Worm (Caenorhabditis elegans) whole organism, L1 larva: ENCODE measurements around the gene sqd-1.

Source experiments
- C34B4.2 ChIP-seq: sonication (generic microtip); optimal IDR thresholded peaks from 2 replicates; lab custom pipeline; 2017; ENCODE audit warnings: mild to moderate bottlenecking, missing genetic modification characterization, missing compliant biosample characterization
- F16B12.6 ChIP-seq: fragments of 150-350 bp; optimal IDR thresholded peaks from 2 replicates; lab custom pipeline; 2014; ENCODE audit warnings: missing biosample characterization, missing genetic modification characterization
- blmp-1 ChIP-seq: fragments of 150-350 bp; optimal IDR thresholded peaks from 2 replicates; lab custom pipeline; 2014; ENCODE audit warnings: missing biosample characterization, missing genetic modification characterization
- ceh-8 ChIP-seq: fragments of 200-800 bp; sonication (Bioruptor generic); optimal IDR thresholded peaks from 2 replicates; lab custom pipeline; 2018; ENCODE audit warnings: mild to moderate bottlenecking, missing genetic modification characterization, moderate library complexity, missing compliant biosample characterization
- ceh-82 ChIP-seq, 3 experiments: fragments of 150-350 bp in 1 of 3; sonication (generic microtip) in 2 of 3; optimal IDR thresholded peaks; 2 replicates each; lab custom pipeline; 2014 to 2017; ENCODE audit warnings: missing biosample characterization in 3 of 3, missing genetic modification characterization in 3 of 3
- ceh-88 ChIP-seq: fragments of 200-800 bp; sonication (Bioruptor generic); IDR thresholded peaks from 2 replicates; pipeline ENCODE4 v1.3.6; 2022; ENCODE audit warnings: missing genetic modification characterization, missing compliant biosample characterization
- lin-13 ChIP-seq: fragments of 150-350 bp; optimal IDR thresholded peaks from 2 replicates; lab custom pipeline; 2014; ENCODE audit warnings: missing biosample characterization, missing genetic modification reagents, missing genetic modification characterization
- lin-15B ChIP-seq: fragments of 150-350 bp; sonication (generic microtip); optimal IDR thresholded peaks from 3 replicates; lab custom pipeline; 2014; ENCODE audit warnings: missing biosample characterization, missing genetic modification characterization
- lin-39 ChIP-seq: fragments of 150-350 bp; optimal IDR thresholded peaks from 2 replicates; lab custom pipeline; 2014; ENCODE audit warnings: missing biosample characterization, missing genetic modification reagents, missing genetic modification characterization
- mab-9 ChIP-seq: fragments of 200-800 bp; sonication (Bioruptor generic); IDR thresholded peaks from 2 replicates; pipeline ENCODE4 v1.3.6; 2022; ENCODE audit warnings: missing genetic modification reagents, missing genetic modification characterization, missing compliant biosample characterization
- nhr-20 ChIP-seq: sonication (generic microtip); optimal IDR thresholded peaks from 2 replicates; lab custom pipeline; 2016; ENCODE audit warnings: mild to moderate bottlenecking, missing genetic modification characterization, missing compliant biosample characterization
- nhr-237 ChIP-seq: fragments of 150-350 bp; optimal IDR thresholded peaks from 2 replicates; lab custom pipeline; 2014; ENCODE audit warnings: missing biosample characterization, missing genetic modification characterization
- rnt-1 ChIP-seq: sonication (generic microtip); optimal IDR thresholded peaks from 2 replicates; lab custom pipeline; 2016; ENCODE audit warnings: mild to moderate bottlenecking, missing genetic modification characterization, moderate library complexity, missing compliant biosample characterization

ce11 chrIV:6337353-6337752, 13.4 kb downstream of the sqd-1 start, which contains the start of gene ipla-6:
- no peak for TF ChIP-seq F16B12.6 (tag; lab: Kevin White, UChicago)
- no peak for TF ChIP-seq C34B4.2
- no peak for TF ChIP-seq nhr-20 (tag; lab: Kevin White, UChicago)
- TF ChIP-seq ceh-88: no peak
- no peak for TF ChIP-seq lin-15B (tag; lab: Kevin White, UChicago)
- no peak for TF ChIP-seq ceh-82 (tag; optimal IDR thresholded peaks at IDR 0.05; lab: Kevin White, UChicago)
- no peak for TF ChIP-seq lin-39
- TF ChIP-seq blmp-1 (tag; lab: Kevin White, UChicago): no peak
- no peak for TF ChIP-seq lin-13 (GFP tag; lab: Kevin White, UChicago)
- no peak for TF ChIP-seq rnt-1 (tag; lab: Kevin White, UChicago)
- no peak for TF ChIP-seq nhr-237 (tag; lab: Kevin White, UChicago)
- no peak for TF ChIP-seq mab-9
- TF ChIP-seq ceh-8 (GFP tag; lab: Kevin White, UChicago): no peak
